Fruit fly (Drosophila melanogaster) whole organism, pupa: ENCODE results near the gene CG31705.

ENCODE experiments used
- CG8301 ChIP-seq: fragments of 200-800 bp; sonication (Bioruptor generic); optimal IDR thresholded peaks from 2 replicates; lab custom pipeline; 2018; ENCODE audit warnings: missing biosample characterization, mild to moderate bottlenecking, missing genetic modification characterization
- D1 ChIP-seq: fragments of 200-800 bp; sonication (Bioruptor generic); optimal IDR thresholded peaks from 2 replicates; lab custom pipeline; 2018; ENCODE audit warnings: missing biosample characterization, mild to moderate bottlenecking, missing genetic modification characterization, moderate library complexity
- EcR ChIP-seq: fragments of 200-800 bp; sonication (Bioruptor generic); optimal IDR thresholded peaks from 3 replicates; lab custom pipeline; 2019; ENCODE audit warnings: missing biosample characterization, missing genetic modification characterization, mild to moderate bottlenecking, moderate library complexity, missing genetic modification reagents
- fd96Ca ChIP-seq: fragments of 200-800 bp; sonication (Bioruptor generic); IDR thresholded peaks from 3 replicates; pipeline ENCODE4 v1.3.6; 2022; ENCODE audit warnings: missing biosample characterization, missing genetic modification characterization

- TF ChIP-seq CG8301 (tag; lab: Kevin White, UChicago): no peak
- peak; percentile 61; the same call in 1 of the 3 replicates for TF ChIP-seq fd96Ca (GFP tag; lab: Robert Waterston, UW)
- no peak for TF ChIP-seq EcR (GFP tag; lab: Kevin White, UChicago)
- no peak for TF ChIP-seq D1
Measured at dm6 chr2L:11504896-11505569, 23.0 kb downstream of the CG31705 start.
